Fruit fly (Drosophila melanogaster) S2 (cell line): ENCODE measurements around the gene Gclm.

ENCODE experiments used
- CG8478 ChIP-seq: fragments of >200 bp; optimal IDR thresholded peaks from 2 replicates; lab custom pipeline; 2018
- CTCF ChIP-seq, 2 experiments: fragments of >200 bp; optimal IDR thresholded peaks; 2 replicates each; lab custom pipeline; 2018

The Gclm gene

DNA sequence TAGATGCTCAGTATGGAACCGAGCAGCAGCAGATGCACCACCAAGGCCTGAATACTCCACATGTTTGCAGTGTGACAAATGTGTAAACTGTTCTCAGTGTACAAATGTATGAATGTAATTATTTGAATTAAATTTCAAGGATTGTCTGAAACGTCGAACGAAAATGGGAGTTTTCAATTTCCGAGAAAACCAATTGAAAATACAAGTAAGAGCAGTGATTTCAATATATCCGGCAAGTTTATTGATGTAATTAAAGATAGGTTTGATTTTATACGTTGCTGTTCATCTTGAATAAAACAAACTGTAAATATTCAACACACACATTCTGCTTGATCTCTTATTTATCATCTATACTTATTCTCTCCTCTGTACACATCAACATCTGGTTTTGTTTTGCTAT is 24.4 kb upstream of the Gclm start, which contains the start of gene CG4907:
CG4907 (minus strand) TSS at position 101 of the 400 bp plus-strand sequence.
- TF ChIP-seq CTCF (optimal IDR thresholded peaks at IDR 0.05; lab: Kevin White, UChicago) (no peak), CG8478 (no peak)

dm6 chr3R:22707178-22707577 is 20.9 kb upstream of the Gclm start, which contains the start of gene CG13842:
Gene CG13842, minus strand, starts transcription at chr3R:22707278.
- no peak for TF ChIP-seq CG8478
- TF ChIP-seq CTCF (optimal IDR thresholded peaks at IDR 0.05; lab: Kevin White, UChicago), result no peak

DNA sequence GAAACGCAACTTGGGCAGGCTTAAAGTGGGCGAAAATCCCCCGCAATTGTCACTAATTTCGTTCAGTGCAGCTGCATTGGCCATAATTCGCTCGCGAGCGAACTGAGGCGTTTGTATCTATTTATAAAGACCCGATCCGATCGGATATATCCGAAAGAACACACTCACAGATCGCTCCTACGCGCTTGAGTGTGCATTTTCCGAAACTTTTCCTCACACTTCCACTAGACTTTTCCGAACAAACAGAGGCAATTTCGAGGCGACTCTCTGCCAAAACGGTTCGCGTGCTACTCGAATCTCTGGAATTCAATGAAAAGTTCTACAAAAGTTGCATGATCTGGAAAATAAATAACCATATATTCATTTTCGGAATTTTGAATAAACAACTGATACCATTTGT is 15.5 kb upstream of the Gclm start, which contains the start of the genes CG6972 and CCAP:
CG6972 (plus strand) TSS at position 215 of the 400 bp plus-strand sequence.
CCAP (minus strand) TSS at position 292 of the 400 bp plus-strand sequence.
- TF ChIP-seq CG8478 (no peak), CTCF (optimal IDR thresholded peaks at IDR 0.05; lab: Kevin White, UChicago) (no peak)

DNA sequence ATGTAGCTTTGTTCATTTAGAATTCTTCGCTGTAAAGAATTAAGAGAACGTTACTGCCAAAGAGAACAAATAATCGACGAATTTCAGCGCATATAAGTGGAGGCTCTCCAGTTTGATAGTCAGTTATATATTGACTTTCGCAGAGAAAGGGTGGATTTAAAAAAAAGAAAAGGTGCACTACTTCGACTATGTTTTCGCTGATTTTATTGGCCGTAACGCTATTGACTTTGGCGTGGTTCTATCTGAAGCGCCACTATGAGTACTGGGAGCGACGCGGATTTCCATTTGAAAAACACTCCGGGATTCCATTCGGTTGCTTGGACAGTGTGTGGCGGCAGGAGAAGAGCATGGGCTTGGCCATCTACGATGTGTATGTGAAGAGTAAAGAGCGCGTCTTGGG is 11.9 kb upstream of the Gclm start, which contains the start of gene Cyp6d4:
Cyp6d4 (plus strand) TSS at position 112 of the 400 bp plus-strand sequence.
- TF ChIP-seq CG8478 (no peak), CTCF (optimal IDR thresholded peaks at IDR 0.05; lab: Kevin White, UChicago) (no peak)

DNA sequence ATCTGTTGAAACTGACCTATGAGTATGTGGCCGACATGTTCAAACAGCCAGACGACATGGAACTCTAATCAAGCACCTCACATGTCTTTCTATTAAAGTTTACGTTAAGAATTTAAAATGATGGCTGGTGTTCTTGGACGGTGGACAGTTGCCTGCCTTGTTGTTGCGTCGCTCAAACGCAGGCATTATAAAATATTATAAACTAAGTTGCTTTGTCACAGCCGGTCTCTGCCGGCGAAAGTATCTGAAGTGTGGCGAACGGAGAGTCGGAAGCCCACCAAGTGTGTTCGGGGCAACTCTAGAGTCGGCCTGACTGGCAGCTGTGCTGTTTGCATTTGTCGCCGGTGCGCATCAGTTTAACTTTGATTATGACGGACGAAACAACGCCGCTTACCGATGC is 8.3 kb upstream of the Gclm start, which contains the start of gene cd:
cd (plus strand) TSS at position 301 of the 400 bp plus-strand sequence.
- TF ChIP-seq CG8478 (no peak), CTCF (optimal IDR thresholded peaks at IDR 0.05; lab: Kevin White, UChicago) (no peak)

- no peak for TF ChIP-seq CG8478
- no peak for TF ChIP-seq CTCF (optimal IDR thresholded peaks at IDR 0.05; lab: Kevin White, UChicago)
Measured at dm6 chr3R:22690311-22690710, 4.0 kb upstream of the Gclm start, which contains the start of the genes wfs1 and Nup133. Gene wfs1, minus strand, starts transcription at chr3R:22690380. Gene Nup133, plus strand, starts transcription at chr3R:22690607.

- TF ChIP-seq CTCF (optimal IDR thresholded peaks at IDR 0.05; lab: Kevin White, UChicago) (no peak), CG8478 (no peak)
Measured at dm6 chr3R:22684948-22685253, 1.4 kb downstream of the Gclm start.

DNA sequence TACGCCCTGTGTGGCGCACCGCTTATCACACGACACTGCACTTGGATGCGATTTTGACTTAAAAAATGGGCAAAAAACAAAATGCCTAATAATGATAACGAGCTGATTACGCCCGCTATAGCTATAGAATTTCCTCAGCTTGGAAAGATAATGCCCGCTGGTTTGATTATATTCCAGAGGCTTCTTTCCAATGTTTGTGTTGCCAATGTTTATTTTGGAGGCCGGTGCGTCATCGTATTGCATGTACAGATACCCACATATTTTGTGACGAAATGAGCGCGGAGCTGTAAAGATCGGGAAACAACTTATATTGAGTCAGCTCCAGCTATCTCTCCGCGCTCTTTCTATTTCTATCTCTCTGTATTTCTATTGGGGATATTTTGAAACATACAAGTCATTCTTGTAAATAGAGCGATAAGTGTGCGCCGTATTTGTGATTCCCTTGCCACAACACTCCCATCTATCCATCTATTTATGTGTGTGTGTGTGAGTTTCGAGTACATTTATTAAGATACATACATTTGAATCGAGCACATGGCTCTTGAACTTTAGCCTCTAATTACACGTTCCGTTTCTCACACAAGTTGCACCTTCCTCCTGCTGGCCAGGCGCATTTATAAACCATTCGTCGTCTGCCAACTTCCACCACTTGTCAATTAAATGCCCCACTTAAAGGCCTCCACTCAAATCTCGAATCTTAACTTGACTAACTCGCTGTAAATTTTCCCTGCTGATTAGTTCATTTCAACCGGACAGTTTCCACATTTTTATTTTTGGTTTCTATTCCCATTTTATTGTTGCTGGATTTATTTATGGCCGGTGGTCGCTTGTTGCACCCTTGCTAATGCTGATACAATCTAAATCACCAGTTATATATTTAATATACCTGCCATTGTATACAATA is 2.0 kb downstream of the Gclm start:
- TF ChIP-seq CG8478, result no peak

dm6 chr3R:22675447-22675846 is 10.9 kb downstream of the Gclm start:
- TF ChIP-seq CG8478 (no peak), CTCF (optimal IDR thresholded peaks at IDR 0.05; lab: Kevin White, UChicago) (no peak)

DNA sequence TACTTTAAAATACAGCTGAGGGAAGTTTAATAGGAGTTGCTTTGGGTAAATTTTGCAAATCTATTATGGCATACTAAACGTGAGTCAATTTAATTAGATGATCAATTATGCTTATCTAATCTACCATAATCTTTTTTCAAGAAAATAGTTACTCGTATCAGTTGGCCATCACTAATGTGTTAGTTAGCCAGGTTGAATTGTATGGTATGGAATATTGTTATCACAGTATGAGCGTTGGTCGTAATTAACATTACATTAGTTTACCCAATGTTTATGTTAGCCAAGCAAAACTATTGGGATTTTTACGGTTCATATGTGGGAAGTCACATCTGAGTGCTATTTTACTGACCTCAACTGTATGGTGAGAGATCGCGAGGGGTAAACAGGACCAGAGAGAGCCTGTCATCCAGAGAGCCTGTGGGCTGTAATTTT is 12.8 kb downstream of the Gclm start:
- TF ChIP-seq CG8478, result no peak
- no peak for TF ChIP-seq CTCF (optimal IDR thresholded peaks at IDR 0.05; lab: Kevin White, UChicago)

dm6 chr3R:22672695-22673346 is 13.5 kb downstream of the Gclm start:
- no peak for TF ChIP-seq CG8478
- no peak for TF ChIP-seq CTCF (optimal IDR thresholded peaks at IDR 0.05; lab: Kevin White, UChicago)

DNA sequence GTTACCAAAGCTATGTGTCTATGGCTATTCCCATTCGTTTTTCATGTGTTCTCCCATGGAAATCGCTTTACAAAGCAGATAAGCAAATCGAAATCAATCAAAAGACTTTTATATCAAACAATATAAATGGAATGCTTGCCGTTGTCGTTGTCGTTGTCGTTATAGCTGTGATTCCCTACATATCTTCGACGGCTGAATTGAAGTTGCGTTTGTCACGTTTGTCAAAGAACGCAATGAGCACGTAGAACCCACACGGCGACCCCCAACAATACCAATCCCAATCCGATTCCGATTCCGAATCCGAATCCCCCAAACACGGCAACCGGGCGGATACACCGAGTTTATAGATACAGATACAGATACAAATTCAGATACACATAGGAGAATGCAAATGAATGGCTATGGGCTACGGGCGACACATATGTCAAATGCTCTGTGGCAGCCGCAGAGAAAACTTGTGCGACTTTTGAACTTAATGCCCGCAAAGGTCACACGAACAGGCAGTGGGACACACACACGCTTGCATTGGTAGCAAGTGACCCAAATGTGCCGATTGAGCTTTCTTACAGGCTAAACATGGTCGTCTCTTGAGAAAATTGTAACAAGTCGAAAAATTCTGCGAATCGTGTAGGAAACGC is 16.4 kb downstream of the Gclm start:
- TF ChIP-seq CTCF (optimal IDR thresholded peaks at IDR 0.05; lab: Kevin White, UChicago) (no peak), CG8478 (no peak)

- TF ChIP-seq CTCF (optimal IDR thresholded peaks at IDR 0.05; lab: Kevin White, UChicago) (no peak), CG8478 (no peak)
Measured at dm6 chr3R:22669121-22669520, 17.2 kb downstream of the Gclm start.

- TF ChIP-seq CG8478 (no peak), CTCF (optimal IDR thresholded peaks at IDR 0.05; lab: Kevin White, UChicago) (no peak)
Measured at dm6 chr3R:22668622-22669021, 17.7 kb downstream of the Gclm start.

- TF ChIP-seq CG8478 (no peak), CTCF (optimal IDR thresholded peaks at IDR 0.05; lab: Kevin White, UChicago) (no peak)
Measured at dm6 chr3R:22667959-22668316, 18.4 kb downstream of the Gclm start.
